Fruit fly (Drosophila melanogaster): ENCODE measurements around the gene Ref1.

The Ref1 gene

DNA sequence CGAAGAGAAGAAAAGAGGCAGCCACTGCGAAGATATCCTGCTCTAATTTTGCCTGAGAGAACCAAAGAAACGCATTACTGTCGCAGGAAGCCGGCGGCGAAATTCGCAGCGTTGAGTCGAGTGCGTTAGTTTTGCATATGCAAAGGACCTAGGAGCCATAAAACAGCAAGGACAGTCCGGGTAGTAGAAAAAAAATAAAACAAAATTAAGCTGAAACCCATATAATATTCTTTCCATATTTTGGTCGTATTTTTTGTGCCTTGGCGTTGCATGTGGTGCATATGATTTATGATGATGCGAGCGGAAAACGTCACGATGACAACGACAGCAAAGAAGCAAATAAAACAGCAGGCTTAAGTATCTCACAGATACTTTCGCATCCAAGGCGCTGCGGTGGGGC is 46.5 kb downstream of the Ref1 start:
- TF ChIP-seq CG14655 (GFP tag; optimal IDR thresholded peaks at IDR 0.05) (no peak), CG8301 (tag; optimal IDR thresholded peaks at IDR 0.05) (no peak), Pif1A (GFP tag; optimal IDR thresholded peaks at IDR 0.05) (no peak), CG10348 (GFP tag; IDR thresholded peaks at IDR 0.05) (no peak)

DNA sequence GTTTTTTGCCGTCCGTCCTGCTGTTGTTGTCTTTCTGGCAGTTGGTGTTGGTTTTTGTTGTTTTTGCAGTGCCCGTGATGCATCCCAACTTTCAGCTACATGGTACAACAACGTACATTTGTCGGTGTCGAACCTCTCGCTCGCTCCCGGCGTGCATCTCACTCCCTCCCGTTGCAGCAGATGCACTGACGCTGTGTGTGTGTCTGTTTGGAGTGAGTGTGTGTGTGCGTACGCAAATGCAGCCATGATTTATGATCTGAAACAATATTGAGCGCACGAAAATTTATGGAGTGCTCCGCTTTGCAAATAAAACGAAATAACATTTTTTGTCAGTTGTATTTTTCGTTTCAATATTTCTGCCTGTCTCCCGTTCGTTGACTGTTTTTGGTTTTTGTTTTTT is 48.6 kb downstream of the Ref1 start:
- no peak for TF ChIP-seq CG32121 (GFP tag; IDR thresholded peaks at IDR 0.05)
- no peak for TF ChIP-seq rn (GFP tag; IDR thresholded peaks at IDR 0.05)
- no peak for TF ChIP-seq CG14655 (GFP tag; optimal IDR thresholded peaks at IDR 0.05)
- TF ChIP-seq D1 (tag; optimal IDR thresholded peaks at IDR 0.05): no peak
- TF ChIP-seq CG8159 (tag; optimal IDR thresholded peaks at IDR 0.05): no peak
- no peak for TF ChIP-seq fd96Ca (GFP tag; IDR thresholded peaks at IDR 0.05)
- no peak for TF ChIP-seq gl (tag; optimal IDR thresholded peaks at IDR 0.05)
- no peak for TF ChIP-seq CG17806 (tag; optimal IDR thresholded peaks at IDR 0.05)
- TF ChIP-seq CG4496 (GFP tag; IDR thresholded peaks at IDR 0.05): no peak
- no peak for TF ChIP-seq CG12605 (GFP tag; IDR thresholded peaks at IDR 0.05)
- no peak for TF ChIP-seq CG10348 (GFP tag; IDR thresholded peaks at IDR 0.05)
- no peak for TF ChIP-seq CG15710 (tag; optimal IDR thresholded peaks at IDR 0.05)
- no peak for TF ChIP-seq CG13204 (GFP tag; optimal IDR thresholded peaks at IDR 0.05)
- TF ChIP-seq Ets98B (GFP tag; IDR thresholded peaks at IDR 0.05): no peak
- TF ChIP-seq Pif1A (GFP tag; optimal IDR thresholded peaks at IDR 0.05): no peak
- TF ChIP-seq Pif1B (GFP tag; optimal IDR thresholded peaks at IDR 0.05): no peak

- TF ChIP-seq CG8301 (tag; optimal IDR thresholded peaks at IDR 0.05) (no peak), Pif1A (GFP tag; optimal IDR thresholded peaks at IDR 0.05) (no peak), rn (GFP tag; IDR thresholded peaks at IDR 0.05) (no peak), CG15710 (tag; optimal IDR thresholded peaks at IDR 0.05) (no peak), CG10348 (GFP tag; IDR thresholded peaks at IDR 0.05) (no peak), CG17806 (tag; optimal IDR thresholded peaks at IDR 0.05) (no peak), Ets98B (GFP tag; IDR thresholded peaks at IDR 0.05) (no peak), CG12605 (GFP tag; IDR thresholded peaks at IDR 0.05) (no peak), Pif1B (GFP tag; optimal IDR thresholded peaks at IDR 0.05) (no peak), fd96Ca (GFP tag; IDR thresholded peaks at IDR 0.05) (no peak), CG34367 (tag; optimal IDR thresholded peaks at IDR 0.05) (no peak), CG14655 (GFP tag; optimal IDR thresholded peaks at IDR 0.05) (no peak), gl (tag; optimal IDR thresholded peaks at IDR 0.05) (no peak), CG9948 (tag; optimal IDR thresholded peaks at IDR 0.05) (no peak), D1 (tag; optimal IDR thresholded peaks at IDR 0.05) (no peak)
These were observed 50.8 kb downstream of the Ref1 start for dm6 chr3R:7029434-7029833.

DNA sequence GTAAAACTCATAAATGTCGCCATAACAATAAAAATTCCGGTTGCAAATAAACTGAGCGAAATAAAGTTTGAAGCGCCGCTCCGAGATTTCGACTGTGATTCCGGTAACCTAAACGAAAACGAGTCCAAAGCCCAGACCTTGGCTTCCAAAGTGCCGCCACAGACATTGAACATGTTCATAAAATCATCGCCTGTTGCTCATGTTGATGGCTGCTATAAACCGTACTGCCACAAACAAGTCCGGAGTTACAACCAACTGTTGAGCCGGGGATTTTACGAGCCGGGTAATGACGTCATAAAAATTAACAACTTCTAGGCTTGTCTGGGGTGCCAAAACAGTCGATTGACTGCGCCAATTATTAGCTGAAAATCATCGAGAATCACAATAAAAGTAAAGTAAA is 51.6 kb downstream of the Ref1 start:
- TF ChIP-seq CG12605 (GFP tag; IDR thresholded peaks at IDR 0.05) (no peak), Ets98B (GFP tag; IDR thresholded peaks at IDR 0.05) (no peak), CG10348 (GFP tag; IDR thresholded peaks at IDR 0.05) (no peak), rn (GFP tag; IDR thresholded peaks at IDR 0.05) (no peak), CG8159 (tag; optimal IDR thresholded peaks at IDR 0.05) (no peak), CG8301 (tag; optimal IDR thresholded peaks at IDR 0.05) (no peak), CG17806 (tag; optimal IDR thresholded peaks at IDR 0.05) (no peak), CG9948 (tag; optimal IDR thresholded peaks at IDR 0.05) (no peak), CG14655 (GFP tag; optimal IDR thresholded peaks at IDR 0.05) (no peak)

Measured in whole organism, pupa.